Worm (Caenorhabditis elegans): ENCODE results near the gene semo-1.

ce11 chrIV:14050900-14051299 lies at the start of gene semo-1:
- no peak for TF ChIP-seq nfya-1 (tag; optimal IDR thresholded peaks at IDR 0.05; ENCODE audit: insufficient read depth)
- no peak for TF ChIP-seq nhr-25 (tag; optimal IDR thresholded peaks at IDR 0.05)
- TF ChIP-seq ZK546.5 (tag; optimal IDR thresholded peaks at IDR 0.05) = no peak
- no peak for TF ChIP-seq tbx-2 (tag; optimal IDR thresholded peaks at IDR 0.05)
- no peak for TF ChIP-seq pha-4 (tag; optimal IDR thresholded peaks at IDR 0.05)
- no peak for TF ChIP-seq nhr-43 (tag; optimal IDR thresholded peaks at IDR 0.05; ENCODE audit: poor library complexity, severe bottlenecking)
- no peak for TF ChIP-seq elt-2 (tag; optimal IDR thresholded peaks at IDR 0.05)
- TF ChIP-seq lin-39 (tag; optimal IDR thresholded peaks at IDR 0.05) = no peak
- TF ChIP-seq snpc-4 (tag; optimal IDR thresholded peaks at IDR 0.05) = no peak
- TF ChIP-seq ceh-9 (tag; optimal IDR thresholded peaks at IDR 0.05) = no peak
- no peak for TF ChIP-seq unc-62 (GFP tag; optimal IDR thresholded peaks at IDR 0.05)
- no peak for TF ChIP-seq nhr-28 (tag; optimal IDR thresholded peaks at IDR 0.05)
- no peak for TF ChIP-seq mdl-1 (tag; optimal IDR thresholded peaks at IDR 0.05)

Data from whole organism, L3 larva.